6 worm cellular contexts compared by ENCODE assay signal in genomic region chrV:18957267-18957843, ce11.
A peak's percentile ranks its signal among the peaks of the same experiment; 100 is the strongest.
TF ChIP-seq lines count a peak whose summit lies in the region.

hrg-10 (minus strand) TSS chrV:18957317.

TF ChIP-seq in whole organism, L1 larva, 84 proteins besides CTCF, POLR2A, EP300 and RAD21:
- TF ChIP-seq lin-35 (GFP tag; optimal IDR thresholded peaks at IDR 0.05; lab: Kevin White, UChicago) (peak in 1 of 2 experiments; percentile 9), isw-1 (GFP tag; IDR thresholded peaks at IDR 0.05; lab: Robert Waterston, UW) (no peak), pag-3 (tag; optimal IDR thresholded peaks at IDR 0.05; lab: Kevin White, UChicago; ENCODE audit: borderline replicate concordance, insufficient read depth) (no peak), lsy-2 (tag; optimal IDR thresholded peaks at IDR 0.05; lab: Kevin White, UChicago) (peak in 1 of 2 experiments; percentile 10), elt-2 (tag; optimal IDR thresholded peaks at IDR 0.05; lab: Kevin White, UChicago) (peak; percentile 77), nhr-19 (GFP tag; conservative IDR thresholded peaks at IDR 0.05; lab: Robert Waterston, UW) (peak; percentile 6; the same call in 1 of the 2 replicates), sptf-1 (tag; optimal IDR thresholded peaks at IDR 0.05; lab: Kevin White, UChicago) (no peak), alr-1 (tag; optimal IDR thresholded peaks at IDR 0.05; lab: Kevin White, UChicago; ENCODE audit: borderline replicate concordance) (no peak), nhr-20 (tag; optimal IDR thresholded peaks at IDR 0.05; lab: Kevin White, UChicago) (peak; percentile 8)

TF ChIP-seq in whole organism, L2 larva, 48 proteins besides CTCF, POLR2A, EP300 and RAD21:
- TF ChIP-seq skn-1 (tag; optimal IDR thresholded peaks at IDR 0.05; lab: Kevin White, UChicago) (peak; percentile 15), C34F6.9 (tag; optimal IDR thresholded peaks at IDR 0.05; lab: Kevin White, UChicago) (no peak), fos-1 (tag; optimal IDR thresholded peaks at IDR 0.05; lab: Kevin White, UChicago) (peak; percentile 12), Y55F3AM.14 (GFP tag; optimal IDR thresholded peaks at IDR 0.05; lab: Kevin White, UChicago) (no peak), ceh-16 (tag; optimal IDR thresholded peaks at IDR 0.05; lab: Kevin White, UChicago) (no peak), sem-4 (tag; optimal IDR thresholded peaks at IDR 0.05; lab: Kevin White, UChicago) (no peak), sma-3 (GFP tag; optimal IDR thresholded peaks at IDR 0.05; lab: Kevin White, UChicago) (no peak)

TF ChIP-seq in whole organism, L3 larva, 47 proteins besides CTCF, POLR2A, EP300 and RAD21:
- peak; percentile 76 for TF ChIP-seq elt-2 (tag; optimal IDR thresholded peaks at IDR 0.05; lab: Kevin White, UChicago)
- no peak for TF ChIP-seq elt-3 (tag; optimal IDR thresholded peaks at IDR 0.05; lab: Kevin White, UChicago)
- TF ChIP-seq skn-1 (tag; optimal IDR thresholded peaks at IDR 0.05; lab: Kevin White, UChicago) = peak; percentile 63
- TF ChIP-seq fkh-10 (GFP tag; optimal IDR thresholded peaks at IDR 0.05; lab: Kevin White, UChicago) = no peak
- no peak for TF ChIP-seq lin-39 (tag; optimal IDR thresholded peaks at IDR 0.05; lab: Kevin White, UChicago)
- TF ChIP-seq nhr-25 (tag; optimal IDR thresholded peaks at IDR 0.05; lab: Kevin White, UChicago) = no peak
- peak; percentile 45 for TF ChIP-seq pha-4 (tag; optimal IDR thresholded peaks at IDR 0.05; lab: Kevin White, UChicago)
- no peak for TF ChIP-seq mdl-1 (tag; optimal IDR thresholded peaks at IDR 0.05; lab: Kevin White, UChicago)
- peak; percentile 53 for TF ChIP-seq pqm-1 (tag; optimal IDR thresholded peaks at IDR 0.05; lab: Kevin White, UChicago)

TF ChIP-seq in whole organism, L4 larva, 104 proteins besides CTCF, POLR2A, EP300 and RAD21 (continues in another document):
- TF ChIP-seq lin-1 (GFP tag; IDR thresholded peaks at IDR 0.05; lab: Robert Waterston, UW) (no peak), nhr-102 (tag; optimal IDR thresholded peaks at IDR 0.05; lab: Kevin White, UChicago) (no peak), lin-29 (GFP tag; IDR thresholded peaks at IDR 0.05; lab: Robert Waterston, UW) (no peak), nhr-48 (tag; optimal IDR thresholded peaks at IDR 0.05; lab: Kevin White, UChicago) (no peak), nhr-6 (tag; optimal IDR thresholded peaks at IDR 0.05; lab: Kevin White, UChicago) (no peak), unc-130 (GFP tag; optimal IDR thresholded peaks at IDR 0.05; lab: Kevin White, UChicago) (no peak), nhr-25 (tag; optimal IDR thresholded peaks at IDR 0.05; lab: Kevin White, UChicago; ENCODE audit: borderline replicate concordance, insufficient read depth) (no peak), ztf-11 (tag; optimal IDR thresholded peaks at IDR 0.05; lab: Kevin White, UChicago) (no peak), sdz-12 (GFP tag; optimal IDR thresholded peaks at IDR 0.05; lab: Kevin White, UChicago) (no peak), ztf-7 (tag; optimal IDR thresholded peaks at IDR 0.05; lab: Kevin White, UChicago) (no peak), rbr-2 (tag; optimal IDR thresholded peaks at IDR 0.05; lab: Kevin White, UChicago) (no peak), nhr-42 (GFP tag; IDR thresholded peaks at IDR 0.05; lab: Robert Waterston, UW) (no peak), pqm-1 (tag; optimal IDR thresholded peaks at IDR 0.05; lab: Kevin White, UChicago) (peak; percentile 24), daf-16 (GFP tag; optimal IDR thresholded peaks at IDR 0.05; lab: Kevin White, UChicago) (no peak), daf-16 (tag; optimal IDR thresholded peaks at IDR 0.05; lab: Kevin White, UChicago) (peak; percentile 88), mxl-3 (GFP tag; optimal IDR thresholded peaks at IDR 0.05; lab: Kevin White, UChicago) (no peak), fos-1 (tag; optimal IDR thresholded peaks at IDR 0.05; lab: Kevin White, UChicago) (no peak), lsy-2 (tag; optimal IDR thresholded peaks at IDR 0.05; lab: Kevin White, UChicago) (no peak), nhr-28 (tag; optimal IDR thresholded peaks at IDR 0.05; lab: Kevin White, UChicago) (peak; percentile 41), dve-1 (tag; optimal IDR thresholded peaks at IDR 0.05; lab: Kevin White, UChicago; ENCODE audit: insufficient read depth) (peak; percentile 38), zfp-2 (tag; optimal IDR thresholded peaks at IDR 0.05; lab: Kevin White, UChicago) (no peak), dpl-1 (GFP tag; optimal IDR thresholded peaks at IDR 0.05; lab: Kevin White, UChicago) (no peak), hmg-1.1 (GFP tag; IDR thresholded peaks at IDR 0.05; lab: Robert Waterston, UW) (no peak), mep-1 (tag; optimal IDR thresholded peaks at IDR 0.05; lab: Kevin White, UChicago) (peak; percentile 15)

TF ChIP-seq in whole organism, late embryonic, 69 proteins besides CTCF, POLR2A, EP300 and RAD21:
- no peak for TF ChIP-seq ceh-18 (tag; optimal IDR thresholded peaks at IDR 0.05; lab: Kevin White, UChicago)
- TF ChIP-seq elt-2 (tag; optimal IDR thresholded peaks at IDR 0.05; lab: Kevin White, UChicago) = peak; percentile 62

TF ChIP-seq in whole organism, young adult, 124 proteins besides CTCF, POLR2A, EP300 and RAD21:
- TF ChIP-seq nhr-80 (tag; optimal IDR thresholded peaks at IDR 0.05; lab: Kevin White, UChicago) (peak; percentile 39), ceh-27 (GFP tag; optimal IDR thresholded peaks at IDR 0.05; lab: Kevin White, UChicago) (no peak), unc-62 (GFP tag; optimal IDR thresholded peaks at IDR 0.05; lab: Kevin White, UChicago) (no peak), C06A6.2 (GFP tag; conservative IDR thresholded peaks at IDR 0.05; lab: Robert Waterston, UW) (no peak)
